Worm (Caenorhabditis elegans): ENCODE results near the gene ZK546.5.

ZK546.5 gene

DNA sequence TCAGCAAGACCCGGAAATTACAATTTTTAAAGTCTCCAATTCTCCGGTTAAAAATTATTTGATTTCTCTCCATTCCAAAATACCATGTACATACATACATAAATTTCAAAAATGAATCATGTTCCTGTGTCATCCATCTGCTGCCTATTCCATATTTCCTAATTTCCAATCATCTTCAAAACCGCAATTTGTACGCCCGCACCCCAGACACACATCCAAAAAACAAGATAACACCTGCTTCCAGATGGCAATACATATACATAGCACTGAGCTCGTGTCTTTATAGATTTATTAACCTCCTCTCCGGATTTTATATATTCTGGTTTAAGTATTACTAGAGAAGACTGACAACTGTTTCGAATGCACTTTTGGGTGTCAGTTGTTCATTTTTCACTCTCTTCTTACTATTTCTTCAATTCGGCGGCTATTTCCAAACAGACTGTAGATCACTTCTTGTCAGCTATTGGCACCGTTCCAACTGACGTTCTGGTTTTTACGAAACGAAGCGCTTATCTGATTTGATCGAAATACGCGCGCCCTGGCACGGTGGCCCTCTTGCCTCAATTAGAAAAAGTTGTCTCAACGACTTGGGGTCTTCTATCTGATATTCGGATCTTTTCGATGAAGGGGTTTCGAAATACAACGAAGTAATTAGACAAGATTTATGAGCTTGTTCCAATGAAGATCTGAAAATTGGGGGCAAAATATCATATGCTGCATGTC lies 46.2 kb downstream of the ZK546.5 start:
- TF ChIP-seq nhr-25 (tag; optimal IDR thresholded peaks at IDR 0.05) (peak; percentile 22), pqm-1 (tag; optimal IDR thresholded peaks at IDR 0.05) (no peak), unc-39 (tag; optimal IDR thresholded peaks at IDR 0.05) (no peak), fkh-2 (tag; optimal IDR thresholded peaks at IDR 0.05) (no peak), elt-1 (tag; optimal IDR thresholded peaks at IDR 0.05) (peak; percentile 83), skn-1 (tag; optimal IDR thresholded peaks at IDR 0.05) (no peak), mdl-1 (tag; optimal IDR thresholded peaks at IDR 0.05) (no peak)

DNA sequence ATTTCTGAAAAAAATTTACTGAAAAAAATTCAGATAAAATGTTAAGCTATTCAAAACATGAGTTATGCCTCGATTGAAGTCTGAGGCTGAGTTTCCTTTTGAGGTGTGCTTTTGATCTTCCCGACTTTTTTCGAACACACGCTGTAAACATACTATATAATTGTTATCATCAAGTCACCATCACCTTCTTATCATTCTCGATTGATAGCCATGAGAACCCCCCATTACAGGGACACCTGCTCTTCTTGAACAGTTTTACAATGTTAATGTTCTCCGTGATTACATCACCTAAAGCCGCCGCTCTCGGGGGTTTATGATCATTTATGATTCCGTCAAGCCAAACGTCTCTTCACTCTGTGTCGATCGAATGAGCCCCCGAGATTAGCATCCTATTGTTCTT lies 48.5 kb downstream of the ZK546.5 start:
- no peak for TF ChIP-seq ceh-28 (tag; optimal IDR thresholded peaks at IDR 0.05)
- no peak for TF ChIP-seq nhr-67 (tag; optimal IDR thresholded peaks at IDR 0.05)
- TF ChIP-seq eor-1 (tag; optimal IDR thresholded peaks at IDR 0.05): no peak
- TF ChIP-seq nhr-25 (tag; optimal IDR thresholded peaks at IDR 0.05): no peak
- no peak for TF ChIP-seq nhr-43 (tag; optimal IDR thresholded peaks at IDR 0.05; ENCODE audit: poor library complexity, severe bottlenecking)
- no peak for TF ChIP-seq nhr-28 (tag; optimal IDR thresholded peaks at IDR 0.05)
- TF ChIP-seq elt-2 (tag; optimal IDR thresholded peaks at IDR 0.05): no peak
- no peak for TF ChIP-seq elt-1 (tag; optimal IDR thresholded peaks at IDR 0.05)
- TF ChIP-seq snpc-4 (tag; optimal IDR thresholded peaks at IDR 0.05): no peak
- TF ChIP-seq nhr-76 (tag; optimal IDR thresholded peaks at IDR 0.05): no peak
- no peak for TF ChIP-seq ZK546.5 (tag; optimal IDR thresholded peaks at IDR 0.05)
- no peak for TF ChIP-seq lsy-12 (tag; optimal IDR thresholded peaks at IDR 0.05)
- TF ChIP-seq egl-27 (tag; optimal IDR thresholded peaks at IDR 0.05): no peak
- no peak for TF ChIP-seq tbx-2 (tag; optimal IDR thresholded peaks at IDR 0.05)
- no peak for TF ChIP-seq fos-1 (tag; optimal IDR thresholded peaks at IDR 0.05)
- no peak for TF ChIP-seq egl-5 (tag; optimal IDR thresholded peaks at IDR 0.05)
- no peak for TF ChIP-seq unc-39 (tag; optimal IDR thresholded peaks at IDR 0.05)
- no peak for TF ChIP-seq jun-1 (tag; optimal IDR thresholded peaks at IDR 0.05)
- TF ChIP-seq ceh-82 (tag; optimal IDR thresholded peaks at IDR 0.05): no peak

DNA sequence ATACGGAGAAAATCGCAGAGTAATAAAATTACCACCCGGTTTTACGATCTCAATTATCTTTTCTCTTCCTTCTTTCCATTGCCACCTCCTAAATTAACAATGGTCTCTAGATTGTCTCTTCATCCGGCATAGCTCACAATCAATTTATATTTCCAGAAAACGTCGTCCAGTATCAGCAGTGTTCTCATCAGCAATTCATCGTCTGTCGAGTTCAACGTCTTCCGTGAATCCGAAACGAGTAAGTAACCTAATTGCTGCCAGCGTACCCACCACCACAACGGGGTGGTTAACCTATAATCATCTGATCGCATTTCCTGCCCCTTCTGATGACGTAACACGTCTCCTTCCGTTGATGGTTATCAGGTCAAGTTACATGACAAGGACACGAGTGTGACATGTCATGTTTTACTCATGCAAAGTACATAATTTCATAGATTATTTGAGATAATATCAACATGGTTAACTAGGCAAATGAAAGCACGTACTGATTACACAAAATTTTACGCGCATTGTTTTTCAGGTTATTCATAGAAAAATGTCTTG lies 50.4 kb downstream of the ZK546.5 start:
- peak; percentile 74 for TF ChIP-seq nhr-23 (tag; optimal IDR thresholded peaks at IDR 0.05)
- TF ChIP-seq ztf-4 (tag; optimal IDR thresholded peaks at IDR 0.05): no peak
- peak; percentile 65 for TF ChIP-seq elt-1 (tag; optimal IDR thresholded peaks at IDR 0.05)

DNA sequence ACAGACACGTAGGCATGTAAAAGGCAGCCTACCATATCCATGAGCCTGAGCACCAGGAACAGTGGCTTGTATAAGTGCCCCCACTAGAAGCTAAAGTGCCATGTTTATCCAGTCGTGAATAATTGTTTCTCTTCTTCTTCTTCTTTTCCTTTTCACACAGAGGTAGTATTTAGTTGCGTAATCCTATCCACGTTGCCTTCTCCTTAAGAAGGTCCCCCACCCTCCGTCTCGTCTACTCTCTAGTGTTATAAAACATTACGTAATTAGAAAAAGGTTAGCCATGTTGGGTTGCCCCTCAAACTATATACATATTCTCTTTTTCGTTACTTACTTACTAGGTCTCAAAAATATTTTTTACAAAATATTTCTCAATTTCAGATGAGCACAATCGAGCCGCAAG lies 51.0 kb downstream of the ZK546.5 start:
- TF ChIP-seq snpc-4 (tag; optimal IDR thresholded peaks at IDR 0.05) (no peak), skn-1 (tag; optimal IDR thresholded peaks at IDR 0.05) (no peak)

DNA sequence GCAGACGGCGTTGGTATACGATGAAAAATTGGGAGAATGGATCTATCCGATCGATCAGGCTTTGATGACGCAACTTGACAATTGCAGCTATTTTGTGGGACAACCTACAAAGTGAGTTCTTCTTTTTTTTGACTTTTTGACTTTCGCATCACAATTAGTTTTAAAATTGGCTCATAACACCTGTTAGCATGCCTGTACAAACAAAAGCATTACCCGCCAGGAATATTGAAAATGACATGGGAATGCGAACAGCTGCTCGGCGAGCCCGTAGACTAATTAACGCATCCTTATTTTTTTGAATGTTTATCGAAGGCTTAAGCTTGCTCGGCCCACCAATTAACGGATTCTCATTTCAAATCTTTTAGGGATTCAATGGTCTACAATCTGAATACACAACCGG lies 51.6 kb downstream of the ZK546.5 start:
- TF ChIP-seq nhr-23 (tag; optimal IDR thresholded peaks at IDR 0.05) (no peak), lin-15B (tag; optimal IDR thresholded peaks at IDR 0.05) (no peak), tbx-2 (tag; optimal IDR thresholded peaks at IDR 0.05) (no peak), unc-39 (tag; optimal IDR thresholded peaks at IDR 0.05) (no peak), egl-5 (tag; optimal IDR thresholded peaks at IDR 0.05) (no peak), egl-27 (tag; optimal IDR thresholded peaks at IDR 0.05) (no peak), zag-1 (tag; optimal IDR thresholded peaks at IDR 0.05) (no peak), lin-39 (tag; optimal IDR thresholded peaks at IDR 0.05) (no peak)

Data from whole organism, L3 larva.